Worm (Caenorhabditis elegans) whole organism, L1 larva: ENCODE data around the gene T13C5.2.

ENCODE experiments used
- C04F5.9 ChIP-seq: sonication (generic microtip); optimal IDR thresholded peaks from 2 replicates; lab custom pipeline; 2016; ENCODE audit warnings: missing genetic modification characterization, missing compliant biosample characterization
- C16A3.4 ChIP-seq: fragments of 150-350 bp; optimal IDR thresholded peaks from 2 replicates; lab custom pipeline; 2014; ENCODE audit warnings: missing biosample characterization, missing genetic modification characterization
- C34B4.2 ChIP-seq: sonication (generic microtip); optimal IDR thresholded peaks from 2 replicates; lab custom pipeline; 2017; ENCODE audit warnings: mild to moderate bottlenecking, missing genetic modification characterization, missing compliant biosample characterization
- F16B12.6 ChIP-seq: fragments of 150-350 bp; optimal IDR thresholded peaks from 2 replicates; lab custom pipeline; 2014; ENCODE audit warnings: missing biosample characterization, missing genetic modification characterization
- Y116A8C.19 ChIP-seq: sonication (generic microtip); optimal IDR thresholded peaks from 2 replicates; lab custom pipeline; 2016; ENCODE audit warnings: missing compliant biosample characterization, missing genetic modification characterization, borderline replicate concordance
- aha-1 ChIP-seq: fragments of 150-350 bp; optimal IDR thresholded peaks from 2 replicates; lab custom pipeline; 2014; ENCODE audit warnings: missing biosample characterization, missing genetic modification characterization
- alr-1 ChIP-seq: fragments of 200-800 bp; sonication (Bioruptor generic); optimal IDR thresholded peaks from 2 replicates; lab custom pipeline; 2018; ENCODE audit warnings: borderline replicate concordance, mild to moderate bottlenecking, missing genetic modification characterization, missing compliant biosample characterization
- ama-1 ChIP-seq: fragments of 150-350 bp; optimal IDR thresholded peaks from 2 replicates; lab custom pipeline; 2014
- blmp-1 ChIP-seq: fragments of 150-350 bp; optimal IDR thresholded peaks from 2 replicates; lab custom pipeline; 2014; ENCODE audit warnings: missing biosample characterization, missing genetic modification characterization
- ceh-63 ChIP-seq: fragments of 200-800 bp; sonication (Bioruptor generic); optimal IDR thresholded peaks from 2 replicates; lab custom pipeline; 2018; ENCODE audit warnings: mild to moderate bottlenecking, missing genetic modification characterization, missing compliant biosample characterization
- ceh-82 ChIP-seq, 3 experiments: fragments of 150-350 bp in 1 of 3; sonication (generic microtip) in 2 of 3; optimal IDR thresholded peaks; 2 replicates each; lab custom pipeline; 2014 to 2017; ENCODE audit warnings: missing biosample characterization in 3 of 3, missing genetic modification characterization in 3 of 3
- ces-1 ChIP-seq: fragments of 150-350 bp; optimal IDR thresholded peaks from 2 replicates; lab custom pipeline; 2014; ENCODE audit warnings: missing biosample characterization, missing genetic modification reagents, missing genetic modification characterization
- dsc-1 ChIP-seq: sonication (generic microtip); optimal IDR thresholded peaks from 2 replicates; lab custom pipeline; 2016; ENCODE audit warnings: mild to moderate bottlenecking, missing genetic modification characterization, missing compliant biosample characterization
- efl-1 ChIP-seq, 4 experiments: fragments of 150-350 bp; optimal IDR thresholded peaks in 3 of 4; peaks in 1 of 4; 1 replicate in 1 of 4; 2 replicates in 3 of 4; lab custom pipeline; 2014; ENCODE audit warnings: missing biosample characterization in 2 of 4, missing genetic modification characterization in 2 of 4, missing genetic modification reagents in 2 of 4
- egl-13 ChIP-seq: sonication (generic microtip); optimal IDR thresholded peaks from 2 replicates; lab custom pipeline; 2016; ENCODE audit warnings: missing genotype, missing genetic modification reagents, missing genetic modification characterization, missing compliant biosample characterization
- elt-2 ChIP-seq: sonication (generic microtip); optimal IDR thresholded peaks from 2 replicates; lab custom pipeline; 2016; ENCODE audit warnings: missing genetic modification characterization, mild to moderate bottlenecking, inconsistent platforms, missing compliant biosample characterization, missing genetic modification reagents
- ets-5 ChIP-seq: fragments of 200-800 bp; sonication (Bioruptor generic); IDR thresholded peaks from 2 replicates; pipeline ENCODE4 v1.3.6; 2022; ENCODE audit warnings: missing genetic modification characterization, missing compliant biosample characterization
- fkh-4 ChIP-seq: sonication (generic microtip); optimal IDR thresholded peaks from 2 replicates; lab custom pipeline; 2016; ENCODE audit warnings: missing compliant biosample characterization, missing genetic modification characterization, borderline replicate concordance
- grh-1 ChIP-seq: fragments of 200-800 bp; sonication (Bioruptor generic); IDR thresholded peaks from 2 replicates; pipeline ENCODE4 v1.3.6; 2022; ENCODE audit warnings: missing genetic modification reagents, missing genetic modification characterization, missing compliant biosample characterization
- hlh-4 ChIP-seq: sonication (generic microtip); optimal IDR thresholded peaks from 2 replicates; lab custom pipeline; 2016; ENCODE audit warnings: mild to moderate bottlenecking, missing genetic modification characterization, missing compliant biosample characterization
- irx-1 ChIP-seq: sonication (generic microtip); optimal IDR thresholded peaks from 2 replicates; lab custom pipeline; 2016; ENCODE audit warnings: missing genetic modification characterization, missing compliant biosample characterization
- isw-1 ChIP-seq: fragments of 200-800 bp; sonication (Bioruptor generic); IDR thresholded peaks from 2 replicates; pipeline ENCODE4 v1.3.6; 2022; ENCODE audit warnings: missing genetic modification characterization, missing compliant biosample characterization
- jun-1 ChIP-seq: fragments of 150-350 bp; optimal IDR thresholded peaks from 2 replicates; lab custom pipeline; 2014; ENCODE audit warnings: missing biosample characterization, missing genetic modification reagents, missing genetic modification characterization
- lin-14 ChIP-seq: fragments of 200-800 bp; sonication (Bioruptor generic); optimal IDR thresholded peaks from 2 replicates; lab custom pipeline; 2018; ENCODE audit warnings: mild to moderate bottlenecking, missing genetic modification characterization, moderate library complexity, missing compliant biosample characterization
- lin-35 ChIP-seq, 2 experiments: fragments of 150-350 bp; optimal IDR thresholded peaks; 2 replicates each; lab custom pipeline; 2014; ENCODE audit warnings: missing biosample characterization in 2 of 2, missing genetic modification characterization in 2 of 2, missing genetic modification reagents in 2 of 2
- mab-9 ChIP-seq: fragments of 200-800 bp; sonication (Bioruptor generic); IDR thresholded peaks from 2 replicates; pipeline ENCODE4 v1.3.6; 2022; ENCODE audit warnings: missing genetic modification reagents, missing genetic modification characterization, missing compliant biosample characterization
- mdl-1 ChIP-seq, 2 experiments: fragments of 150-350 bp; optimal IDR thresholded peaks; 2 replicates each; lab custom pipeline; 2014 to 2017; ENCODE audit warnings: missing biosample characterization in 2 of 2, missing genetic modification characterization in 2 of 2, inconsistent platforms in 1 of 2
- mef-2 ChIP-seq: fragments of 150-350 bp; optimal IDR thresholded peaks from 2 replicates; lab custom pipeline; 2014; ENCODE audit warnings: missing biosample characterization, missing genetic modification characterization
- nhr-11 ChIP-seq: fragments of 150-350 bp; optimal IDR thresholded peaks from 2 replicates; lab custom pipeline; 2014; ENCODE audit warnings: missing biosample characterization, missing genetic modification characterization
- nhr-20 ChIP-seq: sonication (generic microtip); optimal IDR thresholded peaks from 2 replicates; lab custom pipeline; 2016; ENCODE audit warnings: mild to moderate bottlenecking, missing genetic modification characterization, missing compliant biosample characterization
- nhr-237 ChIP-seq: fragments of 150-350 bp; optimal IDR thresholded peaks from 2 replicates; lab custom pipeline; 2014; ENCODE audit warnings: missing biosample characterization, missing genetic modification characterization
- nhr-71 ChIP-seq: sonication (generic microtip); optimal IDR thresholded peaks from 2 replicates; lab custom pipeline; 2016; ENCODE audit warnings: mild to moderate bottlenecking, missing genetic modification characterization, moderate library complexity, missing compliant biosample characterization
- nhr-84 ChIP-seq: sonication (generic microtip); optimal IDR thresholded peaks from 2 replicates; lab custom pipeline; 2017; ENCODE audit warnings: missing biosample characterization, missing genetic modification characterization
- pag-3 ChIP-seq: sonication (generic microtip); optimal IDR thresholded peaks from 2 replicates; lab custom pipeline; 2017; ENCODE audit warnings: missing genetic modification characterization, mild to moderate bottlenecking, missing compliant biosample characterization, antibody characterized with exemption, borderline replicate concordance; ENCODE audit not compliant: insufficient read depth
- pqm-1 ChIP-seq: sonication (generic microtip); optimal IDR thresholded peaks from 3 replicates; lab custom pipeline; 2017; ENCODE audit warnings: missing biosample characterization, missing genetic modification characterization
- rnt-1 ChIP-seq: sonication (generic microtip); optimal IDR thresholded peaks from 2 replicates; lab custom pipeline; 2016; ENCODE audit warnings: mild to moderate bottlenecking, missing genetic modification characterization, moderate library complexity, missing compliant biosample characterization
- snpc-4 ChIP-seq: fragments of 150-350 bp; optimal IDR thresholded peaks from 2 replicates; lab custom pipeline; 2014; ENCODE audit warnings: missing biosample characterization, missing genetic modification characterization
- snu-23 ChIP-seq: sonication (generic microtip); optimal IDR thresholded peaks from 2 replicates; lab custom pipeline; 2016; ENCODE audit warnings: missing genetic modification characterization, missing compliant biosample characterization
- sox-4 ChIP-seq: sonication (generic microtip); optimal IDR thresholded peaks from 2 replicates; lab custom pipeline; 2016; ENCODE audit warnings: missing genetic modification characterization, missing compliant biosample characterization
- sptf-1 ChIP-seq: fragments of 150-350 bp; optimal IDR thresholded peaks from 2 replicates; lab custom pipeline; 2014; ENCODE audit warnings: missing biosample characterization, missing genetic modification characterization
- tbx-2 ChIP-seq: sonication (generic microtip); optimal IDR thresholded peaks from 2 replicates; lab custom pipeline; 2016; ENCODE audit warnings: missing genetic modification characterization, missing compliant biosample characterization
- tlp-1 ChIP-seq: fragments of 150-350 bp; optimal IDR thresholded peaks from 2 replicates; lab custom pipeline; 2014; ENCODE audit warnings: missing biosample characterization, missing genetic modification characterization
- unc-30 ChIP-seq: sonication (generic microtip); optimal IDR thresholded peaks from 2 replicates; lab custom pipeline; 2017; ENCODE audit warnings: missing biosample characterization, missing genetic modification characterization
- unc-98 ChIP-seq: fragments of 200-800 bp; sonication (Bioruptor generic); IDR thresholded peaks from 2 replicates; pipeline ENCODE4 v1.3.6; 2022; ENCODE audit warnings: missing genetic modification characterization, missing compliant biosample characterization
- vab-15 ChIP-seq: sonication (generic microtip); optimal IDR thresholded peaks from 2 replicates; lab custom pipeline; 2017; ENCODE audit warnings: missing genotype, mild to moderate bottlenecking, missing genetic modification characterization, missing compliant biosample characterization
- xbp-1 ChIP-seq: sonication (generic microtip); optimal IDR thresholded peaks from 2 replicates; lab custom pipeline; 2016; ENCODE audit warnings: missing genetic modification characterization, missing compliant biosample characterization
- zag-1 ChIP-seq: fragments of 150-350 bp; optimal IDR thresholded peaks from 2 replicates; lab custom pipeline; 2014; ENCODE audit warnings: missing biosample characterization, missing genetic modification characterization
- ztf-4 ChIP-seq: fragments of 150-350 bp; optimal IDR thresholded peaks from 2 replicates; lab custom pipeline; 2014; ENCODE audit warnings: missing biosample characterization, missing genetic modification characterization

The T13C5.2 gene

ce11 chrX:6208463-6208862 is 23.7 kb downstream of the T13C5.2 start, which contains the start of gene C14F11.7:
C14F11.7 (minus strand) TSS chrX:6208563.
- TF ChIP-seq hlh-4 (tag; lab: Kevin White, UChicago): no peak
- no peak for TF ChIP-seq mab-9 (GFP tag; lab: Robert Waterston, UW)
- no peak for TF ChIP-seq C34B4.2 (tag; lab: Kevin White, UChicago)
- no peak for TF ChIP-seq nhr-84
- no peak for TF ChIP-seq tbx-2 (tag; lab: Kevin White, UChicago)
- TF ChIP-seq ceh-82 (tag; optimal IDR thresholded peaks at IDR 0.05; lab: Kevin White, UChicago): no peak
- no peak for TF ChIP-seq pqm-1 (tag; lab: Kevin White, UChicago)
- TF ChIP-seq grh-1 (GFP tag; lab: Robert Waterston, UW): no peak
- no peak for TF ChIP-seq ztf-4 (tag; lab: Kevin White, UChicago)
- no peak for TF ChIP-seq elt-2 (tag; lab: Kevin White, UChicago)
- no peak for TF ChIP-seq nhr-71
- TF ChIP-seq mef-2: no peak

DNA sequence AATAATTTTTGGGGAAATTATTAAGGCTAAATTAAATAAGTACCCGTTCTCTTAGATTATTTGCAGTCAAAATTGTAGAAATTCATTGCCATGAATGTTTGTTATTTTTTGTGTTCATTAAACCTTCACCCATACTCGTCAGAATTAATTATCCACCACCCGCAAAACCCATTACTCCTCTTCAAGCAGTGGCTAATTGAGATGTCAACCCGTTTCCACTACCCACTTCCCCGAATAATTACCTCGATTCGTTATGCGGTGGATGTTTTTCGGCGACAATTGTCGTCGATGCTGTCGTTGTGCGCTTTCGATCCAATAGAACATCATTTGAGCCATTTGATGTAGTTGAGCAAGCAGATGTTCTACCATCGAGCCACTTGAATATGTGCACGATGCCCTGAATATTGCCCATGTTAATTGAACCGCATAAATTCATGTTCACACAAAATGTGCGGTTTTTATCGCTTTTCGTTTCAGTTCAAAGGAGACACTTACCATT is 26.6 kb downstream of the T13C5.2 start:
- TF ChIP-seq nhr-11 (tag; lab: Kevin White, UChicago): no peak
- TF ChIP-seq ztf-4 (tag; lab: Kevin White, UChicago): no peak
- TF ChIP-seq C04F5.9 (tag; lab: Kevin White, UChicago): no peak
- no peak for TF ChIP-seq xbp-1
- no peak for TF ChIP-seq C34B4.2 (tag; lab: Kevin White, UChicago)
- TF ChIP-seq isw-1 (GFP tag; lab: Robert Waterston, UW): no peak
- no peak for TF ChIP-seq C16A3.4
- TF ChIP-seq efl-1 (optimal IDR thresholded peaks at IDR 0.05; lab: Kevin White, UChicago): no peak
- TF ChIP-seq efl-1 (GFP tag; optimal IDR thresholded peaks at IDR 0.05 in 1 of 2; lab: Kevin White, UChicago): peak in 1 of 2 experiments; percentile 45

- TF ChIP-seq blmp-1 (tag; lab: Kevin White, UChicago) (no peak), ces-1 (GFP tag; lab: Kevin White, UChicago) (no peak), unc-30 (tag; lab: Kevin White, UChicago) (no peak)
Measured at ce11 chrX:6216551-6216950, 31.7 kb downstream of the T13C5.2 start, which contains the start of gene lrch-1. lrch-1 (minus strand) TSS chrX:6216651.

DNA sequence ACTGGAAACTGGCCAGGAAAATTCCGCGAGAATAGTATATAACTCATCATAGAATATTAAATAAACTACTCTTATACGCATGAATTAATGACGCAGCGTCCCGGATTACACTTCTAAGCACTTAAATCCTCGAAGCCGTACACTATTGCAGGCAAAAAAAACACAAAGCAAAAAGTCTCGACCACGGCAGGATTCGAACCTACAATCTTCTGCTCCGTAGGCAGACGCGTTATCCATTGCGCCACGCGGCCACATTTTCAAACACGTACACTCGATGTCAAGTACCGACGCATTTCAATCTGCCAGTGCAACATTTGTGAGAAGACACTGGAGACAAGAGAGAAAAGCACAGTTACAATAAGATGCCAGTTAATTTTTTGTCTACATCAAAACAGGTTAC is 35.1 kb downstream of the T13C5.2 start:
- TF ChIP-seq sptf-1 (no peak), F16B12.6 (tag; lab: Kevin White, UChicago) (no peak), ama-1 (no peak), Y116A8C.19 (no peak), tlp-1 (no peak), ceh-63 (GFP tag; lab: Kevin White, UChicago) (no peak), egl-13 (tag; lab: Kevin White, UChicago) (no peak), hlh-4 (tag; lab: Kevin White, UChicago) (no peak), zag-1 (tag; lab: Kevin White, UChicago) (no peak), snu-23 (GFP tag; lab: Kevin White, UChicago) (peak; percentile 76), mdl-1 (tag; optimal IDR thresholded peaks at IDR 0.05; lab: Kevin White, UChicago) (peak in 1 of 2 experiments; percentile 52), pag-3 (no peak), nhr-20 (tag; lab: Kevin White, UChicago) (peak; percentile 65), lin-35 (GFP tag; optimal IDR thresholded peaks at IDR 0.05; lab: Kevin White, UChicago) (peak; percentile 9 to 68), unc-98 (GFP tag; lab: Robert Waterston, UW) (peak; percentile 5; the same call in 1 of the 2 replicates), irx-1 (tag; lab: Kevin White, UChicago) (peak; percentile 52), nhr-11 (tag; lab: Kevin White, UChicago) (no peak), dsc-1 (tag; lab: Kevin White, UChicago) (peak; percentile 72), ets-5 (GFP tag; lab: Robert Waterston, UW) (no peak), nhr-237 (tag; lab: Kevin White, UChicago) (no peak), sox-4 (tag; lab: Kevin White, UChicago) (no peak), jun-1 (tag; lab: Kevin White, UChicago) (peak; percentile 23), fkh-4 (no peak), aha-1 (tag; lab: Kevin White, UChicago) (no peak), snpc-4 (tag; lab: Kevin White, UChicago) (no peak), vab-15 (tag; lab: Kevin White, UChicago) (no peak), rnt-1 (tag; lab: Kevin White, UChicago) (peak; percentile 77), nhr-84 (no peak), lin-14 (GFP tag; lab: Kevin White, UChicago) (peak; percentile 66), alr-1 (tag; lab: Kevin White, UChicago) (no peak)
